Fruit fly (Drosophila melanogaster) whole organism: Measurements from ENCODE around the gene Polr2F.

Experiments used
- CG8478 ChIP-seq: fragments of >200 bp; optimal IDR thresholded peaks from 2 replicates; lab custom pipeline; 2018; ENCODE audit warnings: inconsistent platforms
- Dll ChIP-seq: fragments of >200 bp; optimal IDR thresholded peaks from 2 replicates; lab custom pipeline; 2017
- EcR ChIP-seq, 2 experiments: fragments of >200 bp; optimal IDR thresholded peaks; 2 replicates each; lab custom pipeline; 2017; ENCODE audit warnings: missing biosample characterization in 2 of 2, missing genetic modification characterization in 2 of 2, missing genetic modification reagents in 2 of 2
- pan ChIP-seq: fragments of >200 bp; optimal IDR thresholded peaks from 2 replicates; lab custom pipeline; 2017
- psq ChIP-seq: fragments of >200 bp; optimal IDR thresholded peaks from 2 replicates; lab custom pipeline; 2017
- usp ChIP-seq: fragments of >200 bp; optimal IDR thresholded peaks from 2 replicates; lab custom pipeline; 2017; ENCODE audit warnings: missing biosample characterization, missing genetic modification characterization, mixed read lengths

Polr2F gene

DNA sequence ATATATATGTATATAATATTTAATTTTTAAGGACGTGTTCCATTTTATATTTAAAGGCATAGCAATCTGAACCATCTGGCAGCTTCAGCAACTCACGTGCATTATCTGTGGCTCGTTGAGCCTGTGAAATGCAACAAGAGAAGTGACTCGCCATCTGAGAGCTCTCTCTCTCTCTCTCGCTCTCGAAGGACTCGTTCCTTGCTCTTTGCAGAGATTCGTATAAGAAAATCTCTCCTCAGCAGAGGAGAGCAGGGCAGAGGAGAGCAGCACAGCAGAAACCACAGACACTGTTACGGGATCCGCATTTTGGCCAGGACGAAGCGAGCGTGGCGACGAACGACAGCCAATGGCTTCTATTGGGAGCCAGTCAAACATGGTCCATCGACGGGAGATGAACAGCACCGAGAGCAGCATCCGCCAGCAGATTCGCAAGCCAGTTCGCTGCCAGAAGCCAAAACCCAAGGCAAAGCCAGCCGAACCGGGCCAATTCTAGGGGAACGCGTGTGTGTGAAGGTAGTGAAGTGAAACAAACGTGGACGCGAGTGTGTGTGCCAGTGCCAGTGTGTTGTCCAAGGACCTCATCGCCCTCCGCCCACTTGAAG, 42.7 kb downstream of the Polr2F start, which contains the start of gene CG14669:
Gene CG14669 (plus strand): TSS at position 381 of the 602 bp plus-strand sequence.
- no peak for TF ChIP-seq pan
- TF ChIP-seq Dll (lab: Kevin White, UChicago) = no peak
- no peak for TF ChIP-seq psq (lab: Kevin White, UChicago)
- no peak for TF ChIP-seq usp (GFP tag; lab: Kevin White, UChicago)
- TF ChIP-seq EcR (GFP tag; optimal IDR thresholded peaks at IDR 0.05; lab: Kevin White, UChicago) = no peak
- TF ChIP-seq CG8478 (lab: Kevin White, UChicago) = no peak

DNA sequence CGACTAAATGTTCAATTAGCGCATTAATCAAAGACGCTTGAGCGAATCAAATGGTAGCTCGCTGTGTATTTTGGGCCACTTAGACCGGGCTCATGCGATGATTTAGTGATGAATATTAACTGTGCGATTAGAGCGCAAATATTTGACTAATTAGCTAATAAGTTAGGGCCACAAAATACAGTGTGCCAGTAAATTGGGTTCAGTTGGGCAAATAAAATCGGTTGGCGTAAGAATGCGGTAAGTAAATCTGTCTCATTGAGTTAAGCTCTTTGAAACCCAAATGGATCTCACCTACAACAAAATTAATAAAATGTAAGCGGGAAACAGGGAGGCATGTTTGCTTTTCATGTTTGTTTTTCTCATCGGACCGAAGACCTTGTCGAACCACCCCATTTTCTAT, 48.9 kb downstream of the Polr2F start:
- TF ChIP-seq pan = no peak
- TF ChIP-seq usp (GFP tag; lab: Kevin White, UChicago) = no peak
- no peak for TF ChIP-seq EcR (GFP tag; optimal IDR thresholded peaks at IDR 0.05; lab: Kevin White, UChicago)
- no peak for TF ChIP-seq Dll (lab: Kevin White, UChicago)
- TF ChIP-seq CG8478 (lab: Kevin White, UChicago) = no peak
- TF ChIP-seq psq (lab: Kevin White, UChicago) = no peak
